Worm (Caenorhabditis elegans) whole organism, early embryonic: ENCODE results near the gene ddn-3.

Experiments
- B0310.2 ChIP-seq: sonication (generic microtip); optimal IDR thresholded peaks from 2 replicates; lab custom pipeline; 2016; ENCODE audit warnings: mild to moderate bottlenecking, missing genetic modification characterization, missing compliant biosample characterization
- aly-1 ChIP-seq: sonication (generic microtip); optimal IDR thresholded peaks from 2 replicates; lab custom pipeline; 2016; ENCODE audit warnings: missing genetic modification characterization, missing compliant biosample characterization
- ama-1 ChIP-seq: fragments of 150-350 bp; optimal IDR thresholded peaks from 2 replicates; lab custom pipeline; 2014
- ceh-13 ChIP-seq: fragments of 200-800 bp; sonication (Bioruptor generic); optimal IDR thresholded peaks from 2 replicates; lab custom pipeline; 2018; ENCODE audit warnings: mild to moderate bottlenecking, missing genetic modification characterization, missing compliant biosample characterization
- ceh-36 ChIP-seq: sonication (generic microtip); optimal IDR thresholded peaks from 2 replicates; lab custom pipeline; 2016; ENCODE audit warnings: missing genetic modification characterization, inconsistent platforms, missing compliant biosample characterization
- ets-7 ChIP-seq: sonication (generic microtip); optimal IDR thresholded peaks from 2 replicates; lab custom pipeline; 2016; ENCODE audit warnings: missing genotype, missing genetic modification characterization, missing compliant biosample characterization
- hmbx-1 ChIP-seq: sonication (generic microtip); optimal IDR thresholded peaks from 2 replicates; lab custom pipeline; 2016; ENCODE audit warnings: mild to moderate bottlenecking, missing genetic modification characterization, missing compliant biosample characterization
- hmg-4 ChIP-seq: fragments of 200-800 bp; sonication (Bioruptor generic); optimal IDR thresholded peaks from 2 replicates; lab custom pipeline; 2018; ENCODE audit warnings: mild to moderate bottlenecking, missing genetic modification characterization, missing compliant biosample characterization
- pes-1 ChIP-seq: fragments of 200-800 bp; sonication (Bioruptor generic); IDR thresholded peaks from 2 replicates; pipeline ENCODE4 v1.3.6; 2022; ENCODE audit warnings: missing genetic modification reagents, missing genetic modification characterization, missing compliant biosample characterization
- scrt-1 ChIP-seq: fragments of 200-800 bp; sonication (Bioruptor generic); IDR thresholded peaks from 2 replicates; pipeline ENCODE4 v1.3.6; 2022; ENCODE audit warnings: missing genetic modification characterization, missing compliant biosample characterization
- sea-1 ChIP-seq: fragments of 200-800 bp; sonication (Bioruptor generic); conservative IDR thresholded peaks from 2 replicates; pipeline ENCODE4 v1.3.6; 2022; ENCODE audit warnings: missing genetic modification characterization, missing compliant biosample characterization
- tbx-11 ChIP-seq: fragments of 200-800 bp; sonication (Bioruptor generic); IDR thresholded peaks from 2 replicates; pipeline ENCODE4 v1.3.6; 2022; ENCODE audit warnings: missing genetic modification characterization, missing compliant biosample characterization
- tbx-37 ChIP-seq: fragments of 200-800 bp; sonication (Bioruptor generic); conservative IDR thresholded peaks from 2 replicates; pipeline ENCODE4 v1.3.6; 2022; ENCODE audit warnings: missing genetic modification reagents, missing genetic modification characterization, missing compliant biosample characterization

ce11 chrV:14285803-14286202, 25.2 kb downstream of the ddn-3 start, which contains the start of gene F40G12.11:
- TF ChIP-seq hmbx-1 (no peak), ceh-13 (no peak), B0310.2 (tag; lab: Kevin White, UChicago) (no peak), ets-7 (no peak), ama-1 (lab: Kevin White, UChicago) (no peak), scrt-1 (GFP tag; lab: Robert Waterston, UW) (no peak), hmg-4 (GFP tag; lab: Kevin White, UChicago) (no peak), sea-1 (no peak), pes-1 (no peak), tbx-11 (GFP tag; lab: Robert Waterston, UW) (no peak), ceh-36 (tag; lab: Kevin White, UChicago) (no peak), tbx-37 (GFP tag; lab: Robert Waterston, UW) (no peak), aly-1 (tag; lab: Kevin White, UChicago) (no peak)
